Fruit fly (Drosophila melanogaster): ENCODE results near the gene CG44090.

DNA sequence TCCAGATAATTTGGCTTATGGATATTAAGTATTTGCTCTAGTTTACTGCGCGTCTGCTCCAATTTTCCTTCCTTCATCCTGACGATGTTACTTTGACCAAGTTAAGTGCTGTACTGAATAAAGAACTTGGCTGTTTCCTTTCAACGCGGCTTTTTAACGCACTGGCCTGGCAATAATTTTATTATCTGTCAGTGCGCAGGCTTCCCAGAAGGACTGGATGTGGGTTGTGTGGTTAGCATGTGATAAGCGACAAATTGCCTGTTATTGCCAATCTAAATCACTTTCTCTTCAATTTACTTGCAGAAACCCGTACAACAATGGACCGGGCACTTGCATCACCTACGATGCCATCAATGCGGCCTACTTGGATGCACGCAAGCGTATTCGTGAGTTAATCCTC is 6.4 kb upstream of the CG44090 start, which contains the start of gene CG14331:
- TF ChIP-seq CTCF (optimal IDR thresholded peaks at IDR 0.05) (no peak), CG8478 (optimal IDR thresholded peaks at IDR 0.05) (no peak)
